Fruit fly (Drosophila melanogaster): Measurements from ENCODE around the gene CG7778.
A peak's percentile ranks its signal among the peaks of the same experiment; 100 is the strongest.

The CG7778 gene

dm6 chr2L:8350560-8351171, 4.2 kb downstream of the CG7778 start (continued):
- TF ChIP-seq CG15696 (tag; optimal IDR thresholded peaks at IDR 0.05) (no peak), CG12071 (GFP tag; optimal IDR thresholded peaks at IDR 0.05) (peak; percentile 70), Myb (GFP tag; optimal IDR thresholded peaks at IDR 0.05) (no peak), tx (GFP tag; optimal IDR thresholded peaks at IDR 0.05) (no peak), gro (GFP tag; optimal IDR thresholded peaks at IDR 0.05) (peak; percentile 62), Dbx (GFP tag; IDR thresholded peaks at IDR 0.05) (peak; percentile 25; the same call in 1 of the 3 replicates), chif (GFP tag; optimal IDR thresholded peaks at IDR 0.05) (peak in 1 of 2 experiments; percentile 11), ab (GFP tag; optimal IDR thresholded peaks at IDR 0.05) (no peak), CG18619 (GFP tag; optimal IDR thresholded peaks at IDR 0.05) (peak; percentile 8), grau (tag; optimal IDR thresholded peaks at IDR 0.05) (peak; percentile 25), sob (GFP tag; IDR thresholded peaks at IDR 0.05) (peak; percentile 55; the same call in 1 of the 2 replicates), her (GFP tag; optimal IDR thresholded peaks at IDR 0.05) (peak; percentile 28), CG13296 (GFP tag; optimal IDR thresholded peaks at IDR 0.05) (peak; percentile 74), CG8290 (GFP tag; optimal IDR thresholded peaks at IDR 0.05) (no peak), CG8290 (tag; optimal IDR thresholded peaks at IDR 0.05) (peak in 1 of 2 experiments; percentile 63), PHDP (tag; optimal IDR thresholded peaks at IDR 0.05) (peak; percentile 69), CG3407 (GFP tag; optimal IDR thresholded peaks at IDR 0.05) (peak; percentile 32), CG10543 (GFP tag; optimal IDR thresholded peaks at IDR 0.05) (peak; percentile 51), CG8478 (optimal IDR thresholded peaks at IDR 0.05) (no peak), scrt (GFP tag; optimal IDR thresholded peaks at IDR 0.05) (peak; percentile 49), otp (GFP tag; IDR thresholded peaks at IDR 0.05) (0 out of 3 replicates have a peak, but pooled peaks have one; percentile 26), MTF-1 (GFP tag; optimal IDR thresholded peaks at IDR 0.05; ENCODE audit: borderline replicate concordance) (peak; percentile 41), Meics (GFP tag; optimal IDR thresholded peaks at IDR 0.05) (peak; percentile 58), Drgx (GFP tag; IDR thresholded peaks at IDR 0.05) (no peak), gt (GFP tag; IDR thresholded peaks at IDR 0.05) (no peak), Dp (GFP tag; optimal IDR thresholded peaks at IDR 0.05) (no peak), salm (tag; optimal IDR thresholded peaks at IDR 0.05) (peak; percentile 39), ken (GFP tag; IDR thresholded peaks at IDR 0.05) (no peak), CG9817 (tag; optimal IDR thresholded peaks at IDR 0.05) (peak; percentile 12), CG6765 (GFP tag; optimal IDR thresholded peaks at IDR 0.05) (peak; percentile 26), CG1233 (GFP tag; optimal IDR thresholded peaks at IDR 0.05) (peak; percentile 44), dan (GFP tag; IDR thresholded peaks at IDR 0.05) (no peak), CG17829 (tag; optimal IDR thresholded peaks at IDR 0.05) (no peak), Sox102F (GFP tag; optimal IDR thresholded peaks at IDR 0.05) (peak; percentile 42), HHEX (GFP tag; optimal IDR thresholded peaks at IDR 0.05) (peak; percentile 61), CG31224 (GFP tag; IDR thresholded peaks at IDR 0.05) (no peak), CG12744 (GFP tag; optimal IDR thresholded peaks at IDR 0.05) (peak; percentile 52), CG15011 (GFP tag; optimal IDR thresholded peaks at IDR 0.05) (peak; percentile 47), Bteb2 (GFP tag; optimal IDR thresholded peaks at IDR 0.05) (peak; percentile 30), HmgD (GFP tag; optimal IDR thresholded peaks at IDR 0.05) (no peak), Hmx (GFP tag; optimal IDR thresholded peaks at IDR 0.05) (no peak), CG9727 (GFP tag; optimal IDR thresholded peaks at IDR 0.05) (peak; percentile 16), CG12659 (GFP tag; optimal IDR thresholded peaks at IDR 0.05) (peak; percentile 24), HmgZ (tag; optimal IDR thresholded peaks at IDR 0.05) (peak; percentile 65), NfI (GFP tag; optimal IDR thresholded peaks at IDR 0.05) (peak; percentile 2), CG18599 (GFP tag; optimal IDR thresholded peaks at IDR 0.05) (peak; percentile 62), ap (GFP tag; IDR thresholded peaks at IDR 0.05) (no peak), mirr (GFP tag; optimal IDR thresholded peaks at IDR 0.05) (peak; percentile 73), CG6854 (GFP tag; optimal IDR thresholded peaks at IDR 0.05) (peak; percentile 13), CG17912 (GFP tag; optimal IDR thresholded peaks at IDR 0.05) (no peak), peb (GFP tag; IDR thresholded peaks at IDR 0.05) (no peak)

Measured in whole organism, embryonic.